Worm (Caenorhabditis elegans) whole organism, mixed stage, embryonic: ENCODE results near the gene rsa-2.

ENCODE experiments used
- elt-3 ChIP-seq: fragments of 150-350 bp; optimal IDR thresholded peaks from 2 replicates; lab custom pipeline; 2014; ENCODE audit warnings: missing biosample characterization, missing genetic modification characterization
- nhr-28 ChIP-seq: fragments of 150-350 bp; optimal IDR thresholded peaks from 2 replicates; lab custom pipeline; 2014; ENCODE audit warnings: missing biosample characterization, missing genetic modification characterization

ce11 chrIII:11091651-11092278, 28.5 kb downstream of the rsa-2 start:
- TF ChIP-seq nhr-28 (tag; lab: Kevin White, UChicago) (no peak), elt-3 (tag; lab: Kevin White, UChicago) (no peak)
